Worm (Caenorhabditis elegans) whole organism, L2 larva: Measurements from ENCODE around the gene glb-34.

Source experiments
- C34F6.9 ChIP-seq: fragments of 150-350 bp; optimal IDR thresholded peaks from 2 replicates; lab custom pipeline; 2014; ENCODE audit warnings: missing biosample characterization, missing genetic modification characterization
- F13H6.1 ChIP-seq: sonication (generic microtip); optimal IDR thresholded peaks from 2 replicates; lab custom pipeline; 2016; ENCODE audit warnings: missing genetic modification characterization, missing compliant biosample characterization
- R02D3.7 ChIP-seq: fragments of 150-350 bp; optimal IDR thresholded peaks from 2 replicates; lab custom pipeline; 2014; ENCODE audit warnings: missing biosample characterization, missing genetic modification characterization
- Y55F3AM.14 ChIP-seq: fragments of 200-800 bp; sonication (Bioruptor generic); optimal IDR thresholded peaks from 2 replicates; lab custom pipeline; 2018; ENCODE audit warnings: mild to moderate bottlenecking, missing genetic modification characterization, missing compliant biosample characterization
- ZK546.5 ChIP-seq: sonication (generic microtip); optimal IDR thresholded peaks from 2 replicates; lab custom pipeline; 2017; ENCODE audit warnings: missing biosample characterization, missing genetic modification characterization
- alr-1 ChIP-seq: fragments of 150-350 bp; optimal IDR thresholded peaks from 2 replicates; lab custom pipeline; 2014; ENCODE audit warnings: missing biosample characterization, missing genetic modification characterization
- aly-2 ChIP-seq: fragments of 150-350 bp; optimal IDR thresholded peaks from 2 replicates; lab custom pipeline; 2014; ENCODE audit warnings: missing biosample characterization, missing genetic modification characterization
- ama-1 ChIP-seq: fragments of 150-350 bp; optimal IDR thresholded peaks from 2 replicates; lab custom pipeline; 2018; ENCODE audit warnings: inconsistent platforms
- blmp-1 ChIP-seq: sonication (generic microtip); optimal IDR thresholded peaks from 2 replicates; lab custom pipeline; 2017; ENCODE audit warnings: missing genetic modification characterization, mild to moderate bottlenecking, missing compliant biosample characterization, antibody characterized with exemption, moderate library complexity; ENCODE audit not compliant: insufficient read depth
- ceh-82 ChIP-seq: fragments of 150-350 bp; optimal IDR thresholded peaks from 2 replicates; lab custom pipeline; 2014; ENCODE audit warnings: missing biosample characterization, missing genetic modification characterization
- crh-2 ChIP-seq: sonication (generic microtip); optimal IDR thresholded peaks from 2 replicates; lab custom pipeline; 2017; ENCODE audit warnings: missing biosample characterization, missing genetic modification characterization
- dmd-4 ChIP-seq: sonication (generic microtip); optimal IDR thresholded peaks from 2 replicates; lab custom pipeline; 2017; ENCODE audit warnings: missing biosample characterization, missing genetic modification characterization
- egl-27 ChIP-seq: sonication (generic microtip); optimal IDR thresholded peaks from 3 replicates; lab custom pipeline; 2017; ENCODE audit warnings: missing biosample characterization, missing genetic modification reagents, missing genetic modification characterization
- elt-1 ChIP-seq: fragments of 150-350 bp; optimal IDR thresholded peaks from 2 replicates; lab custom pipeline; 2014; ENCODE audit warnings: missing biosample characterization, missing genetic modification characterization
- elt-3 ChIP-seq: sonication (generic microtip); optimal IDR thresholded peaks from 2 replicates; lab custom pipeline; 2017; ENCODE audit warnings: missing biosample characterization, missing genetic modification characterization
- fos-1 ChIP-seq: fragments of 150-350 bp; optimal IDR thresholded peaks from 2 replicates; lab custom pipeline; 2014; ENCODE audit warnings: missing biosample characterization, missing genetic modification characterization
- gmeb-1 ChIP-seq: fragments of 150-350 bp; optimal IDR thresholded peaks from 2 replicates; lab custom pipeline; 2014; ENCODE audit warnings: missing biosample characterization, missing genetic modification characterization
- lin-11 ChIP-seq: fragments of 150-350 bp; sonication (generic microtip); optimal IDR thresholded peaks from 2 replicates; lab custom pipeline; 2014; ENCODE audit warnings: missing biosample characterization, missing genetic modification characterization, inconsistent platforms, mixed read lengths
- lin-13 ChIP-seq: fragments of 150-350 bp; optimal IDR thresholded peaks from 2 replicates; lab custom pipeline; 2014; ENCODE audit warnings: missing biosample characterization, missing genetic modification reagents, missing genetic modification characterization
- lin-39 ChIP-seq: fragments of 150-350 bp; optimal IDR thresholded peaks from 2 replicates; lab custom pipeline; 2014; ENCODE audit warnings: missing biosample characterization, missing genetic modification reagents, missing genetic modification characterization
- lsy-2 ChIP-seq, 2 experiments: fragments of 150-350 bp in 1 of 2; sonication (generic microtip) in 1 of 2; optimal IDR thresholded peaks; 2 replicates each; lab custom pipeline; 2014 to 2017; ENCODE audit warnings: missing biosample characterization in 2 of 2, missing genetic modification characterization in 2 of 2
- mab-5 ChIP-seq: fragments of 150-350 bp; optimal IDR thresholded peaks from 2 replicates; lab custom pipeline; 2014; ENCODE audit warnings: missing biosample characterization, missing genetic modification characterization
- nhr-10 ChIP-seq: sonication (generic microtip); optimal IDR thresholded peaks from 2 replicates; lab custom pipeline; 2017; ENCODE audit warnings: missing biosample characterization, missing genetic modification characterization
- nhr-11 ChIP-seq: fragments of 150-350 bp; optimal IDR thresholded peaks from 2 replicates; lab custom pipeline; 2014; ENCODE audit warnings: missing biosample characterization, missing genetic modification characterization
- nhr-12 ChIP-seq: fragments of 150-350 bp; optimal IDR thresholded peaks from 2 replicates; lab custom pipeline; 2014; ENCODE audit warnings: missing biosample characterization, missing genetic modification characterization
- nhr-129 ChIP-seq: fragments of 150-350 bp; optimal IDR thresholded peaks from 2 replicates; lab custom pipeline; 2014; ENCODE audit warnings: missing biosample characterization, missing genetic modification characterization
- nhr-21 ChIP-seq: fragments of 150-350 bp; optimal IDR thresholded peaks from 2 replicates; lab custom pipeline; 2014; ENCODE audit warnings: missing biosample characterization, missing genetic modification characterization
- nhr-23 ChIP-seq: fragments of 150-350 bp; optimal IDR thresholded peaks from 2 replicates; lab custom pipeline; 2014; ENCODE audit warnings: missing biosample characterization, missing genetic modification reagents, missing genetic modification characterization
- nhr-237 ChIP-seq: fragments of 150-350 bp; optimal IDR thresholded peaks from 2 replicates; lab custom pipeline; 2014; ENCODE audit warnings: missing biosample characterization, missing genetic modification characterization
- nhr-25 ChIP-seq: fragments of 150-350 bp; sonication (generic microtip); optimal IDR thresholded peaks from 3 replicates; lab custom pipeline; 2014; ENCODE audit warnings: missing biosample characterization, missing genetic modification characterization
- nhr-6 ChIP-seq: fragments of 150-350 bp; optimal IDR thresholded peaks from 2 replicates; lab custom pipeline; 2014; ENCODE audit warnings: missing biosample characterization, missing genetic modification characterization
- nhr-77 ChIP-seq: fragments of 150-350 bp; optimal IDR thresholded peaks from 2 replicates; lab custom pipeline; 2014; ENCODE audit warnings: missing biosample characterization, missing genetic modification characterization
- peb-1 ChIP-seq: fragments of 150-350 bp; optimal IDR thresholded peaks from 2 replicates; lab custom pipeline; 2014; ENCODE audit warnings: missing biosample characterization, missing genetic modification characterization
- sem-4 ChIP-seq: fragments of 150-350 bp; optimal IDR thresholded peaks from 2 replicates; lab custom pipeline; 2014; ENCODE audit warnings: missing biosample characterization, missing genetic modification reagents, missing genetic modification characterization
- skn-1 ChIP-seq: sonication (generic microtip); optimal IDR thresholded peaks from 2 replicates; lab custom pipeline; 2017; ENCODE audit warnings: missing biosample characterization, missing genetic modification characterization
- sma-3 ChIP-seq: sonication (generic microtip); optimal IDR thresholded peaks from 2 replicates; lab custom pipeline; 2016; ENCODE audit warnings: missing genetic modification reagents, missing genetic modification characterization, missing compliant biosample characterization
- sma-9 ChIP-seq, 2 experiments: fragments of 150-350 bp in 1 of 2; sonication (generic microtip) in 1 of 2; optimal IDR thresholded peaks; 2 replicates each; lab custom pipeline; 2014 to 2016; ENCODE audit warnings: missing genetic modification characterization in 2 of 2, mild to moderate bottlenecking in 1 of 2, missing biosample characterization in 1 of 2, missing compliant biosample characterization in 1 of 2, missing genetic modification reagents in 1 of 2, moderate library complexity in 1 of 2
- snpc-4 ChIP-seq: fragments of 150-350 bp; optimal IDR thresholded peaks from 2 replicates; lab custom pipeline; 2014; ENCODE audit warnings: missing biosample characterization, missing genetic modification characterization
- unc-55 ChIP-seq: fragments of 150-350 bp; sonication (generic microtip); optimal IDR thresholded peaks from 3 replicates; lab custom pipeline; 2014; ENCODE audit warnings: missing biosample characterization, missing genetic modification reagents, missing genetic modification characterization
- unc-62 ChIP-seq: fragments of 150-350 bp; optimal IDR thresholded peaks from 2 replicates; lab custom pipeline; 2014; ENCODE audit warnings: missing biosample characterization, missing genetic modification reagents, missing genetic modification characterization
- zag-1 ChIP-seq: fragments of 150-350 bp; optimal IDR thresholded peaks from 2 replicates; lab custom pipeline; 2014; ENCODE audit warnings: missing biosample characterization, missing genetic modification characterization
- ztf-1 ChIP-seq: fragments of 200-800 bp; sonication (Bioruptor generic); conservative IDR thresholded peaks from 2 replicates; pipeline ENCODE4 v1.3.6; 2022; ENCODE audit warnings: missing genetic modification characterization, missing compliant biosample characterization
- ztf-4 ChIP-seq: fragments of 150-350 bp; optimal IDR thresholded peaks from 2 replicates; lab custom pipeline; 2014; ENCODE audit warnings: missing biosample characterization, missing genetic modification characterization

glb-34 gene

ce11 chrIV:14572607-14573006 lies at the start of gene glb-34:
TSS of gene glb-34 (minus strand) at chrIV:14572707.
- no peak for TF ChIP-seq nhr-12 (tag; lab: Kevin White, UChicago)
- no peak for TF ChIP-seq nhr-10 (tag; lab: Kevin White, UChicago)
- no peak for TF ChIP-seq elt-1 (tag; lab: Kevin White, UChicago)
- no peak for TF ChIP-seq nhr-25 (tag; lab: Kevin White, UChicago)
- no peak for TF ChIP-seq nhr-6 (tag; lab: Kevin White, UChicago)
- TF ChIP-seq nhr-129 (tag; lab: Kevin White, UChicago), result no peak
- TF ChIP-seq alr-1 (tag; lab: Kevin White, UChicago), result no peak
- TF ChIP-seq zag-1 (tag; lab: Kevin White, UChicago), result no peak
- no peak for TF ChIP-seq nhr-237 (tag; lab: Kevin White, UChicago)
- no peak for TF ChIP-seq ztf-4 (tag; lab: Kevin White, UChicago)
- TF ChIP-seq sma-3, result no peak
- TF ChIP-seq fos-1, result no peak
- TF ChIP-seq lin-13, result no peak
- TF ChIP-seq mab-5, result no peak
- TF ChIP-seq, all 48 proteins: peak for 0

- peak; percentile 52 for TF ChIP-seq nhr-6 (tag; lab: Kevin White, UChicago)
- no peak for TF ChIP-seq nhr-23
- peak; percentile 14 for TF ChIP-seq lin-11 (tag; lab: Kevin White, UChicago)
- TF ChIP-seq alr-1 (tag; lab: Kevin White, UChicago), result no peak
- TF ChIP-seq fos-1, result no peak
- TF ChIP-seq lsy-2 (tag; optimal IDR thresholded peaks at IDR 0.05; lab: Kevin White, UChicago), result peak in 1 of 2 experiments; percentile 21
- TF ChIP-seq gmeb-1 (tag; lab: Kevin White, UChicago), result no peak
- peak; percentile 57 for TF ChIP-seq nhr-129 (tag; lab: Kevin White, UChicago)
- peak; percentile 33 for TF ChIP-seq ama-1 (lab: Kevin White, UChicago)
- TF ChIP-seq Y55F3AM.14 (GFP tag; lab: Kevin White, UChicago), result peak; percentile 23
- TF ChIP-seq sma-9 (GFP tag; optimal IDR thresholded peaks at IDR 0.05; lab: Kevin White, UChicago), result peak; percentile 29
- no peak for TF ChIP-seq sma-9 (tag; optimal IDR thresholded peaks at IDR 0.05; lab: Kevin White, UChicago)
- no peak for TF ChIP-seq peb-1 (tag; lab: Kevin White, UChicago)
- TF ChIP-seq F13H6.1 (tag; lab: Kevin White, UChicago), result peak; percentile 34
- no peak for TF ChIP-seq lin-39 (tag; lab: Kevin White, UChicago)
- no peak for TF ChIP-seq ztf-1 (GFP tag; lab: Robert Waterston, UW)
- TF ChIP-seq sem-4 (tag; lab: Kevin White, UChicago), result no peak
Measured at ce11 chrIV:14622109-14622508, 49.6 kb upstream of the glb-34 start.

- TF ChIP-seq lin-11 (tag; lab: Kevin White, UChicago) (no peak), sma-9 (GFP tag; optimal IDR thresholded peaks at IDR 0.05; lab: Kevin White, UChicago) (no peak), sma-9 (tag; optimal IDR thresholded peaks at IDR 0.05; lab: Kevin White, UChicago) (no peak), gmeb-1 (tag; lab: Kevin White, UChicago) (no peak), nhr-21 (tag; lab: Kevin White, UChicago) (peak; percentile 10), ceh-82 (tag; lab: Kevin White, UChicago) (no peak)
- TF ChIP-seq, all 48 proteins: peak for 1
Measured at ce11 chrIV:14621117-14621516, 48.6 kb upstream of the glb-34 start.

- TF ChIP-seq mab-5 (no peak), lin-39 (tag; lab: Kevin White, UChicago) (no peak), unc-62 (GFP tag; lab: Kevin White, UChicago) (no peak), crh-2 (peak; percentile 81), blmp-1 (tag; lab: Kevin White, UChicago) (no peak), R02D3.7 (tag; lab: Kevin White, UChicago) (no peak), nhr-25 (tag; lab: Kevin White, UChicago) (no peak), unc-55 (GFP tag; lab: Kevin White, UChicago) (peak; percentile 46), nhr-129 (tag; lab: Kevin White, UChicago) (peak; percentile 99), alr-1 (tag; lab: Kevin White, UChicago) (no peak), nhr-11 (no peak), elt-3 (no peak), nhr-237 (tag; lab: Kevin White, UChicago) (no peak), F13H6.1 (tag; lab: Kevin White, UChicago) (peak; percentile 79), ZK546.5 (tag; lab: Kevin White, UChicago) (no peak), skn-1 (tag; lab: Kevin White, UChicago) (no peak), gmeb-1 (tag; lab: Kevin White, UChicago) (peak; percentile 19), fos-1 (peak; percentile 61), dmd-4 (tag; lab: Kevin White, UChicago) (no peak), egl-27 (tag; lab: Kevin White, UChicago) (no peak), sem-4 (tag; lab: Kevin White, UChicago) (no peak), ztf-1 (GFP tag; lab: Robert Waterston, UW) (no peak), lin-13 (no peak), nhr-10 (tag; lab: Kevin White, UChicago) (no peak), nhr-21 (tag; lab: Kevin White, UChicago) (peak; percentile 53), ama-1 (lab: Kevin White, UChicago) (no peak), C34F6.9 (tag; lab: Kevin White, UChicago) (peak; percentile 71), peb-1 (tag; lab: Kevin White, UChicago) (no peak), elt-1 (tag; lab: Kevin White, UChicago) (no peak), snpc-4 (tag; lab: Kevin White, UChicago) (peak; percentile 37), nhr-77 (no peak), aly-2 (tag; lab: Kevin White, UChicago) (no peak), ztf-4 (tag; lab: Kevin White, UChicago) (no peak), lin-11 (tag; lab: Kevin White, UChicago) (no peak), sma-3 (no peak), zag-1 (tag; lab: Kevin White, UChicago) (peak; percentile 15)
Measured at ce11 chrIV:14620543-14620942, 48.0 kb upstream of the glb-34 start.
